Fruit fly (Drosophila melanogaster): ENCODE results near the gene CG15005.

CG15005 gene

DNA sequence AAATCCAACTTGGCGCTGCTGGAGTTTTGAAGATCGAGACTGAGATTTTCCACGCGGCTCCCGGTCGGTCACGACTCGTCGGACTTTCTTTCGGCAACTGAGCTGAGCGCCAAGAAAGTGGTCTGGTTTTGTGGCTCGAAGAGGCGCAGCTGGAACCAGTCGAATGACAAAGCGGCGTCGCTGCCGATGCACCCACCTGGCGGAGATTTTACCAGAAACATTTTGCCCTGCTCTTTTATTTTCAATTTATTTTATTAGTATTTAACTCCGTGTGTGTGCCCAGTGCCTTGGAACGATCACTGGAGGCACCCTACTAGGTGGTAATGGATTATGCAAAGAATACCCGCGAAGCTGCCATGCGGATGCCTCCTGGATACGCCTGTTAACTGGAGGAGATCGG is at the start of gene CG15005:
TSS of gene CG15005 (minus strand) at position 101 of the 400 bp plus-strand sequence.
- TF ChIP-seq CG10348 (GFP tag; IDR thresholded peaks at IDR 0.05) (no peak), Pif1B (GFP tag; optimal IDR thresholded peaks at IDR 0.05) (no peak), Snoo (tag; optimal IDR thresholded peaks at IDR 0.05) (no peak), CG32121 (GFP tag; IDR thresholded peaks at IDR 0.05) (no peak), CG4496 (GFP tag; IDR thresholded peaks at IDR 0.05) (no peak), Ets98B (GFP tag; IDR thresholded peaks at IDR 0.05) (no peak), CG17806 (tag; optimal IDR thresholded peaks at IDR 0.05) (no peak), Pif1A (GFP tag; optimal IDR thresholded peaks at IDR 0.05) (no peak), EcR (GFP tag; optimal IDR thresholded peaks at IDR 0.05) (no peak), D1 (tag; optimal IDR thresholded peaks at IDR 0.05) (no peak), CG14655 (GFP tag; optimal IDR thresholded peaks at IDR 0.05) (no peak), rn (GFP tag; IDR thresholded peaks at IDR 0.05) (no peak), CG8159 (tag; optimal IDR thresholded peaks at IDR 0.05) (no peak), CG34367 (tag; optimal IDR thresholded peaks at IDR 0.05) (no peak), CG13204 (GFP tag; optimal IDR thresholded peaks at IDR 0.05) (no peak), CG15710 (tag; optimal IDR thresholded peaks at IDR 0.05) (no peak), fd96Ca (GFP tag; IDR thresholded peaks at IDR 0.05) (no peak), CG9948 (tag; optimal IDR thresholded peaks at IDR 0.05) (no peak)

DNA sequence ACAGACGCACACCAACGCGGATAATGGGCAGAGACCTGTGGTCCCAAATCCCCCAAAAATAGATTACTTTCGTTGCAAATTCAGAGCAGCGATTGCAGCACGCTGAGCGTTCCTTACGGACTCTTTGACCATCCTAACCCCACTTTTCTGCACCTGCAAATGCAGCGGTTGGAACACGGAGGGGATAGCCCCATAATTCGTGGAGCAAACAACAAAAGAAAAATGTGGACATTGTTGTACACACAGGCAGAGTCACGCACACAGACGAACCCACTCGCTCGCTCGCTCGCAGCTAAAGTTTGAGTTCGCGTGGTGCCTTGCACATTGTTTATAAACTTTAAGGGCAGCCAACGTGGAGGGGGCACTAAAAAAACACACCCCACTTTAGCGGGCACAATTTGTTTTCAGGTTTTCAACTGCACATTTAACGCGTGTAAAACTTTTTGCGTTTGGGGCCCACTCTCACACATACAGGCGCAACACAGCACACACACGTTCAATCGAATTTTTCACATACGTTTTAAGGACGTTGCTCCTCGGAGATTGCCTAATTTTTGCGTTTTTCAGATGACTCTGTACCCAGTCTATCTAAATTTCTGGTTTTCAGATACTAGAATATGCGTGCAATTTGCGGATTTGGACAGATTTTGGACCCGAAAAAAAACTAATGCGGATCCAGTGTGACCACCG is 49.6 kb upstream of the CG15005 start:
- TF ChIP-seq Pif1B (GFP tag; optimal IDR thresholded peaks at IDR 0.05) (no peak), Pif1A (GFP tag; optimal IDR thresholded peaks at IDR 0.05) (no peak), rn (GFP tag; IDR thresholded peaks at IDR 0.05) (no peak), D1 (tag; optimal IDR thresholded peaks at IDR 0.05) (no peak), Ets98B (GFP tag; IDR thresholded peaks at IDR 0.05) (peak; percentile 6; the same call in 1 of the 2 replicates), fd96Ca (GFP tag; IDR thresholded peaks at IDR 0.05) (0 out of 3 replicates have a peak, but pooled peaks have one; percentile 10)

DNA sequence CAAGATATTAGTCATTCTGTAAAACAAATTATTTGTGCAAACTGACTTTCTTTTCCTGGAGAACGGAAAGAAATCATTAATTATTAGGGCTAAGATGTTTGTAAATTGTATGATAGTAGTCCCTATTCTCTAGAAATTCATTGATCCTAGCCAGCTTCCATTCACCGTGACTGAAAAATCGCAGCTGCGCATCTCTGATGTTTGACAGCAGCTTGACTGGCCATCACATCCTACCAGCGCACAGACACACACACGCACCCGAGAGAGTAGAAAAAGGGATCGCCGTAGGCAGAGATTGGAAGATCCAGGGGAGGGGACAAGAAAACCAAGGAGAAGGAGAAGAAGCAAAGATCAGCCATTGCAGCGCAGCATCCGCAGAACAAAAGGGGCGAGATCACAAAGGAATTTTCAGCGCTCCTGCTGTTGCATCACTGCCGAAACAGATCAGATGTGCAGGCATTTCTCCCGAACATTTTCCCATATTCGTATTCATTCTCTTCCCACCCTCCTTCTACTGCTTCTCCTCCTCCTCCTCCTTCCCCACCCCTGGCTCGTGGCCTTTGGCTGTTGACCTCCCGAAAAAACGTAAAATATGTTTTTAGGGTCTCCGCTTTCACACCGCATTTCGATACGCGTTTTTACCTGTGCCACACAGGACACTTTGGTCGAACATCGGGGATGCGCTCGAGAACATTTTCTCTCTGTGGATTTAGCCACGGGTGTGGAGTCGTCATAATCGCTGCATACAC is 48.9 kb upstream of the CG15005 start:
- TF ChIP-seq fd96Ca (GFP tag; IDR thresholded peaks at IDR 0.05) (peak; percentile 29; the same call in 1 of the 3 replicates), Snoo (tag; optimal IDR thresholded peaks at IDR 0.05) (no peak), CG17806 (tag; optimal IDR thresholded peaks at IDR 0.05) (peak; percentile 30), CG10348 (GFP tag; IDR thresholded peaks at IDR 0.05) (no peak), CG4496 (GFP tag; IDR thresholded peaks at IDR 0.05) (peak; percentile 40; the same call in 1 of the 3 replicates), CG14655 (GFP tag; optimal IDR thresholded peaks at IDR 0.05) (no peak), EcR (GFP tag; optimal IDR thresholded peaks at IDR 0.05) (peak; percentile 70), Ets98B (GFP tag; IDR thresholded peaks at IDR 0.05) (no peak), CG34367 (tag; optimal IDR thresholded peaks at IDR 0.05) (peak; percentile 8), CG9948 (tag; optimal IDR thresholded peaks at IDR 0.05) (peak; percentile 27), rn (GFP tag; IDR thresholded peaks at IDR 0.05) (no peak)

DNA sequence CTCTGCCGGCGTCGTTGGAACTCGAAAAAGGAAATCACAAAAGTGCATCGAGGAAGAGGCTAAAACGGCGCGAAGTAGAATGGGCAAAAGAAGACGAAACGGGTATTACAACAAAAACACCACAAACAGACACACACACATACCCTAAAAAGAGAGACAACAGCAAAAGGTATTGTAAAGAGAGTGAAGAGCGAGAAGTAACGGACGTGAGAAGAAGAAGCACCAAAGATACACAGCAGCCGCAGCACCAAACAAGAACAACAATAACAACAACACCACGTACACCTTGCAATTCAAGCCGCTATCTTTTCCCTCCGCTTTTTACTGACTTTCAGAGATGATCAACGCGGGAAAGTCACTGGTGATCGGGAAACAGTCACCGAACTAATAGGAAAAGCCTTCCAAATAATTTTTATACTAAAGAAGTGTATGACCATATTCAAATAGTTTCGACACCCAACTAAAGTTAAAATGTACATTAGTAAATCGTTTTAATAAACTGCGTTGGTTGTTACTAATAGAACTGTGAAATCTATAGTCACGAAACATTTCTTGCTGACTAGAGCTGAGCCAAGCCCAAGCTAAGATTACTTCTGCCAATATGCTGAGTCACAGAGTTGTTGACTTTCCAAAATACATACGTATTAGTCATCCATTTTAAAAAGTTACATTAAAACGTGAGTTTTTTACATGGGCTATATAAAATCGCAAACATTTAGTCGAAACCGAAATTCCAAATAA is 48.2 kb upstream of the CG15005 start:
- no peak for TF ChIP-seq CG12605 (GFP tag; IDR thresholded peaks at IDR 0.05)
- TF ChIP-seq CG8301 (tag; optimal IDR thresholded peaks at IDR 0.05), result no peak
- TF ChIP-seq gl (tag; optimal IDR thresholded peaks at IDR 0.05), result peak; percentile 70
- peak; percentile 69 for TF ChIP-seq EcR (GFP tag; optimal IDR thresholded peaks at IDR 0.05)
- TF ChIP-seq CG15710 (tag; optimal IDR thresholded peaks at IDR 0.05), result no peak
- TF ChIP-seq CG4496 (GFP tag; IDR thresholded peaks at IDR 0.05), result 0 out of 3 replicates have a peak, but pooled peaks have one; percentile 28

DNA sequence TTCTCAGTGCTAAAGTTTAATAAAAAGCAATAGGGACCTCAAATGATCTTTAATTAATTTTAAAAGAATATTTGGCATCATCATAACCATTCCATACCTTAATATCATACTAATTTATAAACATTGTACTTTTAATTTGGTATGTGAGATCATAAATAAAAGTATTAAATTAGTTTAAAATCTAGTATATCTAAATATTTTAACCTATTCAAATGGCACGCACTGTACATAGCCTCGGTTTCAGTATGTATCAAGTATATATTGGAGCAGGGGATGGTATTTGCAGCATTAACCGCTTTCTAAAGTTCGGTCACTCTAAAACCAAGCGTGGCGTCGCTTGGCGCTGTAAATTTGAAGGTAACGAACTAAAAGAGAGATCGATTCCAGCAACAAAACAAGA is 38.3 kb upstream of the CG15005 start, which contains the start of gene pav:
TSS of gene pav (plus strand) at position 307 of the 400 bp plus-strand sequence.
- TF ChIP-seq CG12605 (GFP tag; IDR thresholded peaks at IDR 0.05) (peak; percentile 41), CG4496 (GFP tag; IDR thresholded peaks at IDR 0.05) (peak; percentile 55; the same call in 1 of the 3 replicates), Pif1B (GFP tag; optimal IDR thresholded peaks at IDR 0.05) (no peak), CG17806 (tag; optimal IDR thresholded peaks at IDR 0.05) (peak; percentile 18), CG10348 (GFP tag; IDR thresholded peaks at IDR 0.05) (no peak), CG8159 (tag; optimal IDR thresholded peaks at IDR 0.05) (no peak), CG32121 (GFP tag; IDR thresholded peaks at IDR 0.05) (peak; percentile 55; the same call in 1 of the 2 replicates), CG15710 (tag; optimal IDR thresholded peaks at IDR 0.05) (peak; percentile 41), Ets98B (GFP tag; IDR thresholded peaks at IDR 0.05) (peak; percentile 37; the same call in 1 of the 2 replicates)

Data from whole organism, pupa.